Worm (Caenorhabditis elegans) whole organism, L2 larva: Measurements from ENCODE around the gene F42G4.7.

Source experiments
- egl-27 ChIP-seq: sonication (generic microtip); optimal IDR thresholded peaks from 3 replicates; lab custom pipeline; 2017; ENCODE audit warnings: missing biosample characterization, missing genetic modification reagents, missing genetic modification characterization
- lin-13 ChIP-seq: fragments of 150-350 bp; optimal IDR thresholded peaks from 2 replicates; lab custom pipeline; 2014; ENCODE audit warnings: missing biosample characterization, missing genetic modification reagents, missing genetic modification characterization
- lin-39 ChIP-seq: fragments of 150-350 bp; optimal IDR thresholded peaks from 2 replicates; lab custom pipeline; 2014; ENCODE audit warnings: missing biosample characterization, missing genetic modification reagents, missing genetic modification characterization
- lsy-2 ChIP-seq, 2 experiments: fragments of 150-350 bp in 1 of 2; sonication (generic microtip) in 1 of 2; optimal IDR thresholded peaks; 2 replicates each; lab custom pipeline; 2014 to 2017; ENCODE audit warnings: missing biosample characterization in 2 of 2, missing genetic modification characterization in 2 of 2
- mdl-1 ChIP-seq, 2 experiments: fragments of 150-350 bp in 1 of 2; sonication (generic microtip) in 1 of 2; optimal IDR thresholded peaks; 2 replicates each; lab custom pipeline; 2017; ENCODE audit warnings: missing biosample characterization in 2 of 2, missing genetic modification characterization in 2 of 2
- nhr-11 ChIP-seq: fragments of 150-350 bp; optimal IDR thresholded peaks from 2 replicates; lab custom pipeline; 2014; ENCODE audit warnings: missing biosample characterization, missing genetic modification characterization
- nhr-237 ChIP-seq: fragments of 150-350 bp; optimal IDR thresholded peaks from 2 replicates; lab custom pipeline; 2014; ENCODE audit warnings: missing biosample characterization, missing genetic modification characterization
- nhr-6 ChIP-seq: fragments of 150-350 bp; optimal IDR thresholded peaks from 2 replicates; lab custom pipeline; 2014; ENCODE audit warnings: missing biosample characterization, missing genetic modification characterization
- snpc-4 ChIP-seq: fragments of 150-350 bp; optimal IDR thresholded peaks from 2 replicates; lab custom pipeline; 2014; ENCODE audit warnings: missing biosample characterization, missing genetic modification characterization
- unc-39 ChIP-seq: fragments of 150-350 bp; optimal IDR thresholded peaks from 2 replicates; lab custom pipeline; 2014; ENCODE audit warnings: missing biosample characterization, missing genetic modification characterization
- unc-62 ChIP-seq: fragments of 150-350 bp; optimal IDR thresholded peaks from 2 replicates; lab custom pipeline; 2014; ENCODE audit warnings: missing biosample characterization, missing genetic modification reagents, missing genetic modification characterization
- ztf-11 ChIP-seq: sonication (generic microtip); optimal IDR thresholded peaks from 2 replicates; lab custom pipeline; 2017; ENCODE audit warnings: missing biosample characterization, missing genetic modification characterization
- ztf-4 ChIP-seq: fragments of 150-350 bp; optimal IDR thresholded peaks from 2 replicates; lab custom pipeline; 2014; ENCODE audit warnings: missing biosample characterization, missing genetic modification characterization

- no peak for TF ChIP-seq mdl-1 (tag; optimal IDR thresholded peaks at IDR 0.05; lab: Kevin White, UChicago)
- TF ChIP-seq ztf-4 (tag; lab: Kevin White, UChicago): no peak
- TF ChIP-seq lin-13: no peak
- no peak for TF ChIP-seq nhr-11 (tag; lab: Kevin White, UChicago)
- TF ChIP-seq lin-39 (tag; lab: Kevin White, UChicago): no peak
- TF ChIP-seq unc-62 (GFP tag; lab: Kevin White, UChicago): no peak
- no peak for TF ChIP-seq nhr-6 (tag; lab: Kevin White, UChicago)
- TF ChIP-seq lsy-2 (tag; optimal IDR thresholded peaks at IDR 0.05; lab: Kevin White, UChicago): no peak
- no peak for TF ChIP-seq snpc-4 (tag; lab: Kevin White, UChicago)
- TF ChIP-seq egl-27 (tag; lab: Kevin White, UChicago): no peak
- TF ChIP-seq unc-39 (tag; lab: Kevin White, UChicago): no peak
- no peak for TF ChIP-seq ztf-11 (tag; lab: Kevin White, UChicago)
- TF ChIP-seq nhr-237: no peak
Observed at ce11 chrII:13004872-13005252, 42.2 kb downstream of the F42G4.7 start.
